Worm (Caenorhabditis elegans) whole organism, L4 larva: ENCODE data around the gene npr-41.

Experiments
- D1046.2 ChIP-seq: fragments of 200-800 bp; sonication (Bioruptor generic); IDR thresholded peaks from 2 replicates; pipeline ENCODE4 v1.3.6; 2022; ENCODE audit warnings: missing genetic modification characterization, missing compliant biosample characterization
- F26F4.8 ChIP-seq: fragments of 200-800 bp; sonication (Bioruptor generic); conservative IDR thresholded peaks from 2 replicates; pipeline ENCODE4 v1.3.6; 2022; ENCODE audit warnings: missing genetic modification characterization, missing compliant biosample characterization
- R02D3.7 ChIP-seq: fragments of 150-350 bp; sonication (generic microtip); optimal IDR thresholded peaks from 3 replicates; lab custom pipeline; 2014; ENCODE audit warnings: missing biosample characterization, missing genetic modification characterization
- Y105C5A.15 ChIP-seq: fragments of 200-800 bp; sonication (Bioruptor generic); IDR thresholded peaks from 2 replicates; pipeline ENCODE4 v1.3.6; 2022; ENCODE audit warnings: missing genetic modification characterization, missing compliant biosample characterization
- Y75B8A.6 ChIP-seq: fragments of 200-800 bp; sonication (Bioruptor generic); IDR thresholded peaks from 2 replicates; pipeline ENCODE4 v1.3.6; 2022; ENCODE audit warnings: missing genetic modification reagents, missing genetic modification characterization, missing compliant biosample characterization
- aha-1 ChIP-seq: fragments of 150-350 bp; peaks from one replicate; lab custom pipeline; 2014; ENCODE audit warnings: missing biosample characterization, missing genetic modification characterization
- ama-1 ChIP-seq: fragments of 150-350 bp; optimal IDR thresholded peaks from 2 replicates; lab custom pipeline; 2014; ENCODE audit warnings: inconsistent platforms, mixed read lengths
- ceh-62 ChIP-seq: sonication (generic microtip); optimal IDR thresholded peaks from 2 replicates; lab custom pipeline; 2017; ENCODE audit warnings: missing biosample characterization, missing genetic modification characterization
- ceh-82 ChIP-seq: sonication (generic microtip); optimal IDR thresholded peaks from 2 replicates; lab custom pipeline; 2017; ENCODE audit warnings: missing biosample characterization, missing genetic modification characterization
- ces-1 ChIP-seq: fragments of 150-350 bp; sonication (generic microtip); optimal IDR thresholded peaks from 4 replicates; lab custom pipeline; 2014; ENCODE audit warnings: missing biosample characterization, missing genetic modification reagents, missing genetic modification characterization
- cey-2 ChIP-seq: sonication (generic microtip); optimal IDR thresholded peaks from 3 replicates; lab custom pipeline; 2017; ENCODE audit warnings: missing genetic modification characterization, mild to moderate bottlenecking, missing compliant biosample characterization, antibody characterized with exemption, borderline replicate concordance; ENCODE audit not compliant: insufficient read depth
- ctbp-1 ChIP-seq: fragments of 200-800 bp; sonication (Bioruptor generic); IDR thresholded peaks from 2 replicates; pipeline ENCODE4 v1.3.6; 2022; ENCODE audit warnings: missing genetic modification reagents, missing genetic modification characterization, missing compliant biosample characterization
- daf-12 ChIP-seq: fragments of 150-350 bp; optimal IDR thresholded peaks from 2 replicates; lab custom pipeline; 2014; ENCODE audit warnings: missing biosample characterization, missing genetic modification reagents, missing genetic modification characterization
- daf-16 ChIP-seq, 3 experiments: sonication (generic microtip); optimal IDR thresholded peaks; 2 replicates each; lab custom pipeline; 2016 to 2017; ENCODE audit warnings: missing genetic modification characterization in 3 of 3, missing genetic modification reagents in 3 of 3, mild to moderate bottlenecking in 2 of 3, missing compliant biosample characterization in 2 of 3, missing biosample characterization in 1 of 3, moderate library complexity in 1 of 3
- daf-8 ChIP-seq: fragments of 200-800 bp; sonication (Bioruptor generic); IDR thresholded peaks from 2 replicates; pipeline ENCODE4 v1.3.6; 2022; ENCODE audit warnings: missing genetic modification characterization, missing compliant biosample characterization
- dmd-8 ChIP-seq: fragments of 200-800 bp; sonication (Bioruptor generic); IDR thresholded peaks from 2 replicates; pipeline ENCODE4 v1.3.6; 2022; ENCODE audit warnings: missing genetic modification characterization, missing compliant biosample characterization
- dpl-1 ChIP-seq: fragments of 150-350 bp; optimal IDR thresholded peaks from 2 replicates; lab custom pipeline; 2014; ENCODE audit warnings: missing biosample characterization, missing genetic modification reagents, missing genetic modification characterization
- egl-27 ChIP-seq: sonication (generic microtip); optimal IDR thresholded peaks from 3 replicates; lab custom pipeline; 2017; ENCODE audit warnings: missing biosample characterization, missing genetic modification reagents, missing genetic modification characterization
- egl-43 ChIP-seq: fragments of 200-800 bp; sonication (Bioruptor generic); IDR thresholded peaks from 2 replicates; pipeline ENCODE4 v1.3.6; 2022; ENCODE audit warnings: missing genetic modification reagents, missing genetic modification characterization, missing compliant biosample characterization
- fos-1 ChIP-seq: fragments of 150-350 bp; optimal IDR thresholded peaks from 2 replicates; lab custom pipeline; 2014; ENCODE audit warnings: missing biosample characterization, missing genetic modification characterization
- hlh-11 ChIP-seq: fragments of 200-800 bp; sonication (Bioruptor generic); optimal IDR thresholded peaks from 2 replicates; lab custom pipeline; 2018; ENCODE audit warnings: mild to moderate bottlenecking, missing genetic modification characterization, missing compliant biosample characterization
- jun-1 ChIP-seq: fragments of 150-350 bp; optimal IDR thresholded peaks from 2 replicates; lab custom pipeline; 2014; ENCODE audit warnings: missing biosample characterization, missing genetic modification reagents, missing genetic modification characterization
- lin-1 ChIP-seq: fragments of 200-800 bp; sonication (Bioruptor generic); IDR thresholded peaks from 2 replicates; pipeline ENCODE4 v1.3.6; 2022; ENCODE audit warnings: missing genetic modification reagents, missing genetic modification characterization, missing compliant biosample characterization
- lin-13 ChIP-seq: fragments of 150-350 bp; optimal IDR thresholded peaks from 2 replicates; lab custom pipeline; 2014; ENCODE audit warnings: missing biosample characterization, missing genetic modification reagents, missing genetic modification characterization
- lir-3 ChIP-seq: sonication (generic microtip); optimal IDR thresholded peaks from 2 replicates; lab custom pipeline; 2016; ENCODE audit warnings: mild to moderate bottlenecking, missing genetic modification characterization, missing compliant biosample characterization
- lsy-2 ChIP-seq, 2 experiments: fragments of 150-350 bp in 1 of 2; sonication (generic microtip) in 1 of 2; optimal IDR thresholded peaks; 2 replicates each; lab custom pipeline; 2014 to 2017; ENCODE audit warnings: missing biosample characterization in 2 of 2, missing genetic modification characterization in 2 of 2
- madf-9 ChIP-seq: fragments of 200-800 bp; sonication (Bioruptor generic); conservative IDR thresholded peaks from 2 replicates; pipeline ENCODE4 v1.3.6; 2022; ENCODE audit warnings: missing genetic modification reagents, missing genetic modification characterization, missing compliant biosample characterization
- mdt-29 ChIP-seq: fragments of 200-800 bp; sonication (Bioruptor generic); IDR thresholded peaks from 2 replicates; pipeline ENCODE4 v1.3.6; 2022; ENCODE audit warnings: missing genetic modification reagents, missing genetic modification characterization, missing compliant biosample characterization
- mes-2 ChIP-seq: sonication (generic microtip); optimal IDR thresholded peaks from 2 replicates; lab custom pipeline; 2016; ENCODE audit warnings: missing genotype, mild to moderate bottlenecking, missing genetic modification characterization, missing compliant biosample characterization; ENCODE audit not compliant: poor library complexity, severe bottlenecking
- mxl-2 ChIP-seq: fragments of 200-800 bp; sonication (Bioruptor generic); conservative IDR thresholded peaks from 2 replicates; pipeline ENCODE4 v1.3.6; 2022; ENCODE audit warnings: missing genetic modification reagents, missing genetic modification characterization, missing compliant biosample characterization
- mxl-3 ChIP-seq: fragments of 200-800 bp; sonication (Bioruptor generic); optimal IDR thresholded peaks from 2 replicates; lab custom pipeline; 2018; ENCODE audit warnings: mild to moderate bottlenecking, missing genetic modification characterization, missing compliant biosample characterization
- nhr-10 ChIP-seq: fragments of 150-350 bp; optimal IDR thresholded peaks from 2 replicates; lab custom pipeline; 2014; ENCODE audit warnings: missing biosample characterization, missing genetic modification characterization
- nhr-25 ChIP-seq: sonication (generic microtip); optimal IDR thresholded peaks from 2 replicates; lab custom pipeline; 2017; ENCODE audit warnings: missing genetic modification characterization, mild to moderate bottlenecking, missing compliant biosample characterization, antibody characterized with exemption, moderate library complexity, borderline replicate concordance; ENCODE audit not compliant: insufficient read depth
- nhr-6 ChIP-seq: fragments of 150-350 bp; optimal IDR thresholded peaks from 2 replicates; lab custom pipeline; 2014; ENCODE audit warnings: missing biosample characterization, missing genetic modification characterization
- pqm-1 ChIP-seq: sonication (generic microtip); optimal IDR thresholded peaks from 2 replicates; lab custom pipeline; 2017; ENCODE audit warnings: missing biosample characterization, missing genetic modification characterization
- rbr-2 ChIP-seq: sonication (generic microtip); optimal IDR thresholded peaks from 2 replicates; lab custom pipeline; 2016; ENCODE audit warnings: missing genotype, missing genetic modification characterization, missing compliant biosample characterization
- saeg-2 ChIP-seq: fragments of 200-800 bp; sonication (Bioruptor generic); IDR thresholded peaks from 2 replicates; pipeline ENCODE4 v1.3.6; 2022; ENCODE audit warnings: missing genetic modification reagents, missing genetic modification characterization, missing compliant biosample characterization
- sdz-12 ChIP-seq: fragments of 200-800 bp; sonication (Bioruptor generic); optimal IDR thresholded peaks from 2 replicates; lab custom pipeline; 2018; ENCODE audit warnings: mild to moderate bottlenecking, missing genetic modification characterization, missing compliant biosample characterization
- set-16 ChIP-seq: fragments of 200-800 bp; sonication (Bioruptor generic); IDR thresholded peaks from 2 replicates; pipeline ENCODE4 v1.3.6; 2022; ENCODE audit warnings: missing genetic modification reagents, missing genetic modification characterization, missing compliant biosample characterization
- snpc-1.2 ChIP-seq: fragments of 200-800 bp; sonication (Bioruptor generic); IDR thresholded peaks from 2 replicates; pipeline ENCODE4 v1.3.6; 2022; ENCODE audit warnings: missing genetic modification reagents, missing genetic modification characterization, missing compliant biosample characterization
- spr-1 ChIP-seq: sonication (generic microtip); optimal IDR thresholded peaks from 2 replicates; lab custom pipeline; 2016; ENCODE audit warnings: mild to moderate bottlenecking, missing genetic modification characterization, missing compliant biosample characterization
- tra-1 ChIP-seq: fragments of 200-800 bp; sonication (Bioruptor generic); IDR thresholded peaks from 2 replicates; pipeline ENCODE4 v1.3.6; 2022; ENCODE audit warnings: missing genetic modification reagents, missing genetic modification characterization, missing compliant biosample characterization
- unc-130 ChIP-seq: sonication (generic microtip); optimal IDR thresholded peaks from 2 replicates; lab custom pipeline; 2016; ENCODE audit warnings: missing genetic modification reagents, missing genetic modification characterization, missing compliant biosample characterization
- unc-62 ChIP-seq, 3 experiments: fragments of 150-350 bp in 1 of 3; sonication (generic microtip); optimal IDR thresholded peaks in 2 of 3; peaks in 1 of 3; 1 replicate in 1 of 3; 2 replicates in 2 of 3; lab custom pipeline; 2014 to 2017; ENCODE audit warnings: missing biosample characterization in 3 of 3, missing genetic modification characterization in 3 of 3, missing genetic modification reagents in 3 of 3, missing genotype in 1 of 3
- zag-1 ChIP-seq: fragments of 150-350 bp; optimal IDR thresholded peaks from 2 replicates; lab custom pipeline; 2014; ENCODE audit warnings: missing biosample characterization, missing genetic modification characterization
- zip-11 ChIP-seq: fragments of 200-800 bp; sonication (Bioruptor generic); IDR thresholded peaks from 2 replicates; pipeline ENCODE4 v1.3.6; 2022; ENCODE audit warnings: missing genetic modification characterization, missing compliant biosample characterization
- zip-2 ChIP-seq: fragments of 150-350 bp; optimal IDR thresholded peaks from 2 replicates; lab custom pipeline; 2014; ENCODE audit warnings: missing biosample characterization, missing genetic modification characterization
- ztf-11 ChIP-seq: fragments of 150-350 bp; optimal IDR thresholded peaks from 2 replicates; lab custom pipeline; 2014; ENCODE audit warnings: missing biosample characterization, missing genetic modification characterization

npr-41 gene

DNA sequence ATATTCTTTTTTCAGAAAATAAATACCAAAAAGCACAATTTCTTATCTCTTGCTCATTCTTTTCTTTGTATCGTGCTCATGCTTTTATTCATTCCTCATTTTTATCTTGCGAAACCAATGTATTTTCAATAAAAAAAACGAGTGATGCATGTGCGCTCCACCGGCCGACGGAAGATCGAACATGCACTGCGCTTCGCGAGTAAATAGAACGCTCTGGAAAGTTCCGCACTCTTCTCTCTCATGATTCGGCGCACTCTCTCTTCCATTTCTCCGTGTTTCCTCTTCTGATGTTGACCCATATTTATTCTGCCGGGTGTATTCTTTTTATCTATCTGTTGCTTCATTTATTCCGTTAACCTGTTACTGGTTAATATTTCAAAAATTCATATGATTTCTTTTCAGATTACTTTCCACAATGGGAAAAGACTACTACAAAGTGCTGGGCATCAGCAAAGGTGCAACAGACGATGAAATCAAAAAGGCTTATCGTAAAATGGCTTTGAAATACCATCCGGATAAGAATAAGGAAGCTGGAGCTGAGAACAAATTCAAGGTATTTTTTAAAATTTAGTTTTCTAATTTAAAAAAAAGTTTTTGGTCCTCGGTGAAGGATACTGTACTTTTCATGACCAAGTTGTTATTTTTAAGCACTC lies 35.0 kb downstream of the npr-41 start, which contains the start of gene dnj-13:
Gene dnj-13 (plus strand): TSS at position 403 of the 653 bp plus-strand sequence.
- no peak for TF ChIP-seq egl-27
- TF ChIP-seq snpc-1.2 (GFP tag; lab: Robert Waterston, UW): peak; percentile 87
- peak; percentile 88 for TF ChIP-seq aha-1 (tag; lab: Kevin White, UChicago)
- TF ChIP-seq jun-1 (tag; lab: Kevin White, UChicago): peak; percentile 87
- TF ChIP-seq mxl-2 (GFP tag; lab: Robert Waterston, UW): peak; percentile 55; the same call in 1 of the 2 replicates
- peak; percentile 94 for TF ChIP-seq mes-2 (tag; lab: Kevin White, UChicago)
- peak; percentile 94 for TF ChIP-seq madf-9 (GFP tag; lab: Robert Waterston, UW)
- no peak for TF ChIP-seq ceh-62 (tag; lab: Kevin White, UChicago)
- TF ChIP-seq lin-1: peak; percentile 98
- peak; percentile 68 for TF ChIP-seq nhr-25 (tag; lab: Kevin White, UChicago)
- no peak for TF ChIP-seq ces-1 (GFP tag; lab: Kevin White, UChicago)
- TF ChIP-seq saeg-2 (GFP tag; lab: Robert Waterston, UW): peak; percentile 93
- peak; percentile 71 for TF ChIP-seq ama-1 (lab: Kevin White, UChicago)
- TF ChIP-seq set-16 (GFP tag; lab: Robert Waterston, UW): peak; percentile 77
- TF ChIP-seq zag-1 (tag; lab: Kevin White, UChicago): no peak
- no peak for TF ChIP-seq F26F4.8 (GFP tag; lab: Robert Waterston, UW)
- no peak for TF ChIP-seq daf-12 (tag; lab: Kevin White, UChicago)
- TF ChIP-seq zip-2 (tag; lab: Kevin White, UChicago): peak; percentile 79
- 0 out of 2 replicates have a peak, but pooled peaks have one; percentile 20 for TF ChIP-seq zip-11 (GFP tag; lab: Robert Waterston, UW)
- peak; percentile 54 to 97 for TF ChIP-seq daf-16 (GFP tag; optimal IDR thresholded peaks at IDR 0.05; lab: Kevin White, UChicago)
- TF ChIP-seq daf-16 (tag; optimal IDR thresholded peaks at IDR 0.05; lab: Kevin White, UChicago): peak; percentile 79
- TF ChIP-seq lsy-2 (tag; optimal IDR thresholded peaks at IDR 0.05; lab: Kevin White, UChicago): peak; percentile 88 to 94
- TF ChIP-seq daf-8 (GFP tag; lab: Robert Waterston, UW): no peak
- peak; percentile 78 for TF ChIP-seq dpl-1 (GFP tag; lab: Kevin White, UChicago)
- peak; percentile 96 for TF ChIP-seq tra-1 (GFP tag; lab: Robert Waterston, UW)
- peak; percentile 90; the same call in 1 of the 2 replicates for TF ChIP-seq Y75B8A.6
- TF ChIP-seq lin-13 (GFP tag; lab: Kevin White, UChicago): peak; percentile 91
- TF ChIP-seq nhr-6 (tag; lab: Kevin White, UChicago): peak; percentile 80
- TF ChIP-seq sdz-12: peak; percentile 95
- TF ChIP-seq ceh-82 (tag; lab: Kevin White, UChicago): no peak
- TF ChIP-seq D1046.2 (GFP tag; lab: Robert Waterston, UW): peak; percentile 88
- peak in 1 of 2 experiments; percentile 84 for TF ChIP-seq unc-62 (GFP tag; optimal IDR thresholded peaks at IDR 0.05 in 1 of 2; lab: Kevin White, UChicago)
- no peak for TF ChIP-seq unc-62 (tag; optimal IDR thresholded peaks at IDR 0.05; lab: Kevin White, UChicago)
- peak; percentile 84 for TF ChIP-seq dmd-8 (GFP tag; lab: Robert Waterston, UW)
- TF ChIP-seq spr-1 (tag; lab: Kevin White, UChicago): peak; percentile 95
- TF ChIP-seq mdt-29: peak; percentile 100
- peak; percentile 95 for TF ChIP-seq egl-43 (GFP tag; lab: Robert Waterston, UW)
- no peak for TF ChIP-seq R02D3.7 (tag; lab: Kevin White, UChicago)
- TF ChIP-seq fos-1: no peak
- TF ChIP-seq Y105C5A.15: peak; percentile 65; the same call in 1 of the 2 replicates
- TF ChIP-seq mxl-3 (GFP tag; lab: Kevin White, UChicago): peak; percentile 88
- TF ChIP-seq pqm-1 (tag; lab: Kevin White, UChicago): no peak
- peak; percentile 63 for TF ChIP-seq nhr-10
- peak; percentile 12 for TF ChIP-seq lir-3
- peak; percentile 96 for TF ChIP-seq rbr-2 (tag; lab: Kevin White, UChicago)
- TF ChIP-seq ctbp-1 (GFP tag; lab: Robert Waterston, UW): peak; percentile 95
- peak; percentile 61 for TF ChIP-seq unc-130 (GFP tag; lab: Kevin White, UChicago)
- peak; percentile 96 for TF ChIP-seq hlh-11
- TF ChIP-seq ztf-11: peak; percentile 13
- no peak for TF ChIP-seq cey-2
